Fruit fly (Drosophila melanogaster): ENCODE data around the gene CG31415.

CG31415 gene

DNA sequence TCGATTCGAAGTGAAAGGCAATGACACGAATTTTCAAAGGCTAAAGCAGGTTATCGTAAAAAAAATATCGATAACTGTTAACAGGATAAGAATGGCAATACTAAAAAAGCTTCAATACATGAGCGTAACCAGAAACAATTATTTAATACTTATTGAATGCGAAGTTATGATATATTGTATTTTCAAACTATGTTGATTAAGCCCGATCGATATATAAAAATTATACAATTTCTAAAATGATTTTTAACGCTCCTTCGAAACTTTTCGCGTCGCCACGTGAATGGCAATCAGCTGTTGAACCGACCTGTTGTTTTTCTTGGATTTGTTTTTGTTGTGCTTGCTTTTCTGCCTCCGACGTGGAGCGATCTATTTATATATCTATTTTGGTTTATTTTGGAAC is 12.9 kb downstream of the CG31415 start, which contains the start of the genes Alg12 and Rpt3R (continued):
- peak; percentile 54; the same call in 1 of the 2 replicates for TF ChIP-seq sna (GFP tag; IDR thresholded peaks at IDR 0.05; ENCODE audit: partially characterized antibody)
- TF ChIP-seq shn (GFP tag; optimal IDR thresholded peaks at IDR 0.05) = no peak
- TF ChIP-seq Dref (GFP tag; IDR thresholded peaks at IDR 0.05) = peak; percentile 58
- TF ChIP-seq lab (GFP tag; optimal IDR thresholded peaks at IDR 0.05) = no peak
- TF ChIP-seq Hr78 (GFP tag; optimal IDR thresholded peaks at IDR 0.05) = no peak
- no peak for TF ChIP-seq ro (GFP tag; IDR thresholded peaks at IDR 0.05)
- TF ChIP-seq CTCF (GFP tag; optimal IDR thresholded peaks at IDR 0.05) = no peak
- no peak for TF ChIP-seq E2f1 (GFP tag; IDR thresholded peaks at IDR 0.05)
- no peak for TF ChIP-seq usp (GFP tag; optimal IDR thresholded peaks at IDR 0.05)
- no peak for TF ChIP-seq gem (tag; optimal IDR thresholded peaks at IDR 0.05)
- no peak for TF ChIP-seq btn (GFP tag; optimal IDR thresholded peaks at IDR 0.05)
- no peak for TF ChIP-seq lov (optimal IDR thresholded peaks at IDR 0.05)
- no peak for TF ChIP-seq lov (GFP tag; IDR thresholded peaks at IDR 0.05)
- no peak for TF ChIP-seq hkb (optimal IDR thresholded peaks at IDR 0.05)
- no peak for TF ChIP-seq hkb (GFP tag; IDR thresholded peaks at IDR 0.05)
- no peak for TF ChIP-seq peb (GFP tag; IDR thresholded peaks at IDR 0.05)
- TF ChIP-seq unc-4 (GFP tag; IDR thresholded peaks at IDR 0.05; ENCODE audit: partially characterized antibody) = peak; percentile 62
- TF ChIP-seq Sox100B (GFP tag; optimal IDR thresholded peaks at IDR 0.05) = no peak
- no peak for TF ChIP-seq cad (GFP tag; optimal IDR thresholded peaks at IDR 0.05)
- no peak for TF ChIP-seq CG7928 (GFP tag; optimal IDR thresholded peaks at IDR 0.05)
- no peak for TF ChIP-seq CG6765 (GFP tag; optimal IDR thresholded peaks at IDR 0.05)
- TF ChIP-seq gfzf (GFP tag; optimal IDR thresholded peaks at IDR 0.05) = no peak
- TF ChIP-seq CG11093 (GFP tag; IDR thresholded peaks at IDR 0.05) = no peak
- TF ChIP-seq chn (GFP tag; optimal IDR thresholded peaks at IDR 0.05) = no peak
- peak; percentile 37; the same call in 1 of the 2 replicates for TF ChIP-seq bbx (GFP tag; IDR thresholded peaks at IDR 0.05; ENCODE audit: partially characterized antibody)
- TF ChIP-seq HLH4C (GFP tag; IDR thresholded peaks at IDR 0.05; ENCODE audit: partially characterized antibody) = peak; percentile 61
- TF ChIP-seq Ptx1 (GFP tag; IDR thresholded peaks at IDR 0.05) = no peak
- no peak for TF ChIP-seq CG13123 (GFP tag; optimal IDR thresholded peaks at IDR 0.05)
- TF ChIP-seq CG9797 (GFP tag; optimal IDR thresholded peaks at IDR 0.05) = no peak
- TF ChIP-seq slou (GFP tag; optimal IDR thresholded peaks at IDR 0.05) = no peak
- TF ChIP-seq trem (tag; optimal IDR thresholded peaks at IDR 0.05) = peak; percentile 36
- TF ChIP-seq Nf-YC (tag; optimal IDR thresholded peaks at IDR 0.05) = no peak
- no peak for TF ChIP-seq seq (GFP tag; IDR thresholded peaks at IDR 0.05)
- TF ChIP-seq hbn (GFP tag; IDR thresholded peaks at IDR 0.05; ENCODE audit: partially characterized antibody) = peak; percentile 62; the same call in 1 of the 2 replicates
- no peak for TF ChIP-seq Fer2 (tag; optimal IDR thresholded peaks at IDR 0.05)
- no peak for TF ChIP-seq CG3847 (GFP tag; IDR thresholded peaks at IDR 0.05)
- TF ChIP-seq nau (GFP tag; optimal IDR thresholded peaks at IDR 0.05) = no peak
- TF ChIP-seq CG9437 (GFP tag; optimal IDR thresholded peaks at IDR 0.05) = no peak
- TF ChIP-seq caup (GFP tag; optimal IDR thresholded peaks at IDR 0.05; ENCODE audit: severe bottlenecking) = no peak
- TF ChIP-seq CG1529 (GFP tag; optimal IDR thresholded peaks at IDR 0.05) = no peak
- TF ChIP-seq cato (GFP tag; optimal IDR thresholded peaks at IDR 0.05; ENCODE audit: borderline replicate concordance) = no peak
- no peak for TF ChIP-seq org-1 (GFP tag; optimal IDR thresholded peaks at IDR 0.05)
- TF ChIP-seq wek (GFP tag; optimal IDR thresholded peaks at IDR 0.05) = no peak
- no peak for TF ChIP-seq ase (GFP tag; IDR thresholded peaks at IDR 0.05)
- TF ChIP-seq YL-1 (GFP tag; optimal IDR thresholded peaks at IDR 0.05) = no peak
- TF ChIP-seq gcm (GFP tag; optimal IDR thresholded peaks at IDR 0.05) = no peak
- peak; percentile 77 for TF ChIP-seq CG13287 (GFP tag; IDR thresholded peaks at IDR 0.05; ENCODE audit: partially characterized antibody)
- no peak for TF ChIP-seq Oli (tag; optimal IDR thresholded peaks at IDR 0.05)
- TF ChIP-seq wdn (GFP tag; IDR thresholded peaks at IDR 0.05) = no peak
- TF ChIP-seq tna (GFP tag; IDR thresholded peaks at IDR 0.05; ENCODE audit: partially characterized antibody) = no peak
- no peak for TF ChIP-seq Dip2 (GFP tag; IDR thresholded peaks at IDR 0.05)
- no peak for TF ChIP-seq gt (GFP tag; IDR thresholded peaks at IDR 0.05)
